Worm (Caenorhabditis elegans) whole organism, late embryonic: ENCODE results near the gene T16G1.13.

Experiments
- C08G9.2 ChIP-seq: sonication (generic microtip); optimal IDR thresholded peaks from 2 replicates; lab custom pipeline; 2016; ENCODE audit warnings: mild to moderate bottlenecking, missing genetic modification characterization, moderate library complexity, missing compliant biosample characterization
- C38D4.7 ChIP-seq: fragments of 200-800 bp; sonication (Bioruptor generic); optimal IDR thresholded peaks from 2 replicates; lab custom pipeline; 2018; ENCODE audit warnings: mild to moderate bottlenecking, missing genetic modification characterization, moderate library complexity, missing compliant biosample characterization
- K02D7.2 ChIP-seq: sonication (generic microtip); optimal IDR thresholded peaks from 2 replicates; lab custom pipeline; 2017; ENCODE audit warnings: mild to moderate bottlenecking, missing genetic modification characterization, missing compliant biosample characterization
- T23F11.4 ChIP-seq: fragments of 200-800 bp; sonication (Bioruptor generic); optimal IDR thresholded peaks from 2 replicates; lab custom pipeline; 2018; ENCODE audit warnings: mild to moderate bottlenecking, missing genetic modification characterization, missing compliant biosample characterization
- ahr-1 ChIP-seq: sonication (generic microtip); optimal IDR thresholded peaks from 2 replicates; lab custom pipeline; 2016; ENCODE audit warnings: missing genetic modification characterization, missing compliant biosample characterization
- ama-1 ChIP-seq: fragments of 150-350 bp; optimal IDR thresholded peaks from 2 replicates; lab custom pipeline; 2014
- ceh-18 ChIP-seq: sonication (generic microtip); optimal IDR thresholded peaks from 2 replicates; lab custom pipeline; 2016; ENCODE audit warnings: missing genetic modification characterization, missing compliant biosample characterization
- ceh-31 ChIP-seq: sonication (generic microtip); optimal IDR thresholded peaks from 2 replicates; lab custom pipeline; 2016; ENCODE audit warnings: missing genetic modification characterization, missing compliant biosample characterization
- ceh-34 ChIP-seq: sonication (generic microtip); optimal IDR thresholded peaks from 2 replicates; lab custom pipeline; 2016; ENCODE audit warnings: mild to moderate bottlenecking, missing genetic modification characterization, missing compliant biosample characterization
- ceh-48 ChIP-seq: sonication (generic microtip); optimal IDR thresholded peaks from 2 replicates; lab custom pipeline; 2016; ENCODE audit warnings: missing genetic modification characterization, inconsistent platforms, missing compliant biosample characterization
- ceh-6 ChIP-seq: fragments of 200-800 bp; sonication (Bioruptor generic); optimal IDR thresholded peaks from 2 replicates; lab custom pipeline; 2018; ENCODE audit warnings: mild to moderate bottlenecking, missing genetic modification characterization, missing compliant biosample characterization
- ceh-9 ChIP-seq: sonication (generic microtip); optimal IDR thresholded peaks from 2 replicates; lab custom pipeline; 2016; ENCODE audit warnings: mild to moderate bottlenecking, missing genetic modification characterization, inconsistent platforms, missing compliant biosample characterization
- dmd-4 ChIP-seq: sonication (generic microtip); optimal IDR thresholded peaks from 2 replicates; lab custom pipeline; 2016; ENCODE audit warnings: borderline replicate concordance, missing genetic modification characterization, missing compliant biosample characterization
- elt-2 ChIP-seq: sonication (generic microtip); optimal IDR thresholded peaks from 2 replicates; lab custom pipeline; 2016; ENCODE audit warnings: missing genetic modification reagents, missing genetic modification characterization, missing compliant biosample characterization
- ets-4 ChIP-seq: sonication (generic microtip); optimal IDR thresholded peaks from 2 replicates; lab custom pipeline; 2016; ENCODE audit warnings: missing genetic modification characterization, missing compliant biosample characterization
- eyg-1 ChIP-seq: sonication (generic microtip); optimal IDR thresholded peaks from 2 replicates; lab custom pipeline; 2016; ENCODE audit warnings: missing genotype, missing genetic modification characterization, missing compliant biosample characterization
- fax-1 ChIP-seq: sonication (generic microtip); optimal IDR thresholded peaks from 2 replicates; lab custom pipeline; 2016; ENCODE audit warnings: missing genotype, missing genetic modification characterization, missing compliant biosample characterization
- fkh-10 ChIP-seq: fragments of 150-350 bp; optimal IDR thresholded peaks from 2 replicates; lab custom pipeline; 2014; ENCODE audit warnings: missing biosample characterization, missing genetic modification reagents, missing genetic modification characterization
- gmeb-2 ChIP-seq: sonication (generic microtip); optimal IDR thresholded peaks from 2 replicates; lab custom pipeline; 2016; ENCODE audit warnings: missing genetic modification characterization, inconsistent platforms, missing compliant biosample characterization
- hlh-13 ChIP-seq: fragments of 200-800 bp; sonication (Bioruptor generic); optimal IDR thresholded peaks from 2 replicates; lab custom pipeline; 2018; ENCODE audit warnings: mild to moderate bottlenecking, missing genetic modification characterization, missing compliant biosample characterization
- lin-11 ChIP-seq: fragments of 200-800 bp; sonication (Bioruptor generic); optimal IDR thresholded peaks from 2 replicates; lab custom pipeline; 2018; ENCODE audit warnings: mild to moderate bottlenecking, missing genetic modification characterization, missing compliant biosample characterization
- madf-2 ChIP-seq: sonication (generic microtip); optimal IDR thresholded peaks from 2 replicates; lab custom pipeline; 2017; ENCODE audit warnings: missing genetic modification characterization, missing compliant biosample characterization
- nfya-1 ChIP-seq: sonication (generic microtip); optimal IDR thresholded peaks from 2 replicates; lab custom pipeline; 2017; ENCODE audit warnings: missing genetic modification characterization, mild to moderate bottlenecking, missing compliant biosample characterization, antibody characterized with exemption, moderate library complexity
- nhr-11 ChIP-seq: fragments of 150-350 bp; optimal IDR thresholded peaks from 2 replicates; lab custom pipeline; 2014; ENCODE audit warnings: missing biosample characterization, missing genetic modification characterization
- odd-2 ChIP-seq: sonication (generic microtip); optimal IDR thresholded peaks from 2 replicates; lab custom pipeline; 2017; ENCODE audit warnings: antibody characterized with exemption, mild to moderate bottlenecking, missing genetic modification characterization, missing compliant biosample characterization
- pat-9 ChIP-seq: fragments of 200-800 bp; sonication (Bioruptor generic); optimal IDR thresholded peaks from 2 replicates; lab custom pipeline; 2018; ENCODE audit warnings: mild to moderate bottlenecking, missing genetic modification characterization, moderate library complexity, missing compliant biosample characterization
- pax-1 ChIP-seq: fragments of 150-350 bp; optimal IDR thresholded peaks from 2 replicates; lab custom pipeline; 2014; ENCODE audit warnings: missing biosample characterization, missing genetic modification characterization
- pha-2 ChIP-seq: sonication (generic microtip); optimal IDR thresholded peaks from 2 replicates; lab custom pipeline; 2017; ENCODE audit warnings: mild to moderate bottlenecking, missing genetic modification characterization, missing compliant biosample characterization
- pros-1 ChIP-seq: fragments of 150-350 bp; optimal IDR thresholded peaks from 2 replicates; lab custom pipeline; 2014; ENCODE audit warnings: missing biosample characterization, missing genetic modification reagents, missing genetic modification characterization
- ref-2 ChIP-seq: sonication (generic microtip); optimal IDR thresholded peaks from 2 replicates; lab custom pipeline; 2016; ENCODE audit warnings: missing genetic modification characterization, missing compliant biosample characterization
- rnt-1 ChIP-seq: sonication (generic microtip); optimal IDR thresholded peaks from 2 replicates; lab custom pipeline; 2016; ENCODE audit warnings: missing genetic modification characterization, missing compliant biosample characterization
- sox-4 ChIP-seq: sonication (generic microtip); optimal IDR thresholded peaks from 2 replicates; lab custom pipeline; 2017; ENCODE audit warnings: mild to moderate bottlenecking, missing genetic modification characterization, inconsistent platforms, missing compliant biosample characterization
- tbx-2 ChIP-seq: sonication (generic microtip); optimal IDR thresholded peaks from 2 replicates; lab custom pipeline; 2016; ENCODE audit warnings: missing genetic modification characterization, missing compliant biosample characterization
- tbx-7 ChIP-seq: sonication (generic microtip); optimal IDR thresholded peaks from 2 replicates; lab custom pipeline; 2016; ENCODE audit warnings: missing genotype, missing genetic modification characterization, missing compliant biosample characterization
- ttx-3 ChIP-seq: sonication (generic microtip); optimal IDR thresholded peaks from 2 replicates; lab custom pipeline; 2016; ENCODE audit warnings: missing genetic modification reagents, missing genetic modification characterization, missing compliant biosample characterization
- unc-42 ChIP-seq: sonication (generic microtip); optimal IDR thresholded peaks from 2 replicates; lab custom pipeline; 2016; ENCODE audit warnings: missing genotype, missing genetic modification characterization, missing compliant biosample characterization
- unc-55 ChIP-seq: sonication (generic microtip); optimal IDR thresholded peaks from 2 replicates; lab custom pipeline; 2017; ENCODE audit warnings: missing biosample characterization, missing genetic modification reagents, missing genetic modification characterization

Gene T16G1.13

ce11 chrV:12967925-12968327, 18.2 kb downstream of the T16G1.13 start, which contains the start of gene R186.8:
TSS of gene R186.8 (minus strand) at chrV:12967982.
- TF ChIP-seq nfya-1 (peak; percentile 10), ref-2 (tag; lab: Kevin White, UChicago) (peak; percentile 45), ceh-18 (tag; lab: Kevin White, UChicago) (peak; percentile 24), ceh-31 (peak; percentile 19), elt-2 (peak; percentile 41), ceh-34 (tag; lab: Kevin White, UChicago) (peak; percentile 0), unc-42 (peak; percentile 92), tbx-2 (tag; lab: Kevin White, UChicago) (peak; percentile 13)

- TF ChIP-seq ceh-6 (GFP tag; lab: Kevin White, UChicago), result no peak
- TF ChIP-seq ama-1 (lab: Kevin White, UChicago), result no peak
- TF ChIP-seq odd-2 (tag; lab: Kevin White, UChicago), result no peak
- TF ChIP-seq sox-4 (tag; lab: Kevin White, UChicago), result no peak
- TF ChIP-seq lin-11 (tag; lab: Kevin White, UChicago), result no peak
- TF ChIP-seq fax-1 (tag; lab: Kevin White, UChicago), result no peak
- no peak for TF ChIP-seq ttx-3 (tag; lab: Kevin White, UChicago)
- TF ChIP-seq rnt-1, result no peak
- TF ChIP-seq unc-42, result no peak
- TF ChIP-seq nhr-11 (tag; lab: Kevin White, UChicago), result no peak
- TF ChIP-seq madf-2, result no peak
- no peak for TF ChIP-seq T23F11.4 (GFP tag; lab: Kevin White, UChicago)
Measured at ce11 chrV:12968555-12968954, 18.8 kb downstream of the T16G1.13 start, which contains the start of gene lin-46. TSS of gene lin-46 (plus strand) at chrV:12968855.

ce11 chrV:12970575-12971160, 21.0 kb downstream of the T16G1.13 start, which contains the start of gene pnn-1:
TSS of gene pnn-1 (plus strand) at chrV:12971110.
- TF ChIP-seq ceh-48 (tag; lab: Kevin White, UChicago) (peak; percentile 68), fax-1 (tag; lab: Kevin White, UChicago) (no peak), unc-42 (peak; percentile 29)

- no peak for TF ChIP-seq ttx-3 (tag; lab: Kevin White, UChicago)
- no peak for TF ChIP-seq pat-9 (tag; lab: Kevin White, UChicago)
- TF ChIP-seq eyg-1, result no peak
- TF ChIP-seq fkh-10 (GFP tag; lab: Kevin White, UChicago), result no peak
- no peak for TF ChIP-seq lin-11 (tag; lab: Kevin White, UChicago)
- no peak for TF ChIP-seq madf-2
- no peak for TF ChIP-seq ets-4 (tag; lab: Kevin White, UChicago)
- no peak for TF ChIP-seq unc-55 (GFP tag; lab: Kevin White, UChicago)
- TF ChIP-seq pha-2 (tag; lab: Kevin White, UChicago), result no peak
- TF ChIP-seq ceh-9 (tag; lab: Kevin White, UChicago), result no peak
- no peak for TF ChIP-seq tbx-7
- TF ChIP-seq ceh-6 (GFP tag; lab: Kevin White, UChicago), result no peak
- no peak for TF ChIP-seq pros-1
- no peak for TF ChIP-seq ceh-34 (tag; lab: Kevin White, UChicago)
- no peak for TF ChIP-seq gmeb-2
- no peak for TF ChIP-seq pax-1 (tag; lab: Kevin White, UChicago)
- TF ChIP-seq dmd-4, result no peak
- TF ChIP-seq sox-4 (tag; lab: Kevin White, UChicago), result no peak
Measured at ce11 chrV:12974047-12974446, 24.3 kb downstream of the T16G1.13 start.

ce11 chrV:12987061-12987460, 37.4 kb downstream of the T16G1.13 start, which contains the start of gene shw-3:
TSS of gene shw-3 (minus strand) at chrV:12987161.
- no peak for TF ChIP-seq nhr-11 (tag; lab: Kevin White, UChicago)
- no peak for TF ChIP-seq C38D4.7
- no peak for TF ChIP-seq unc-55 (GFP tag; lab: Kevin White, UChicago)
- TF ChIP-seq ahr-1 (tag; lab: Kevin White, UChicago), result no peak
- TF ChIP-seq C08G9.2 (tag; lab: Kevin White, UChicago), result no peak
- no peak for TF ChIP-seq hlh-13 (GFP tag; lab: Kevin White, UChicago)
- no peak for TF ChIP-seq ceh-34 (tag; lab: Kevin White, UChicago)
- TF ChIP-seq ama-1 (lab: Kevin White, UChicago), result no peak
- no peak for TF ChIP-seq K02D7.2 (tag; lab: Kevin White, UChicago)
- no peak for TF ChIP-seq tbx-2 (tag; lab: Kevin White, UChicago)
- no peak for TF ChIP-seq T23F11.4 (GFP tag; lab: Kevin White, UChicago)
